Comparison of ENCODE assay signal across 2 worm cellular contexts in genomic region chrII:10098428-10098827, ce11.
TF ChIP-seq lines count a peak whose summit lies in the region.

No protein-coding gene starts in this region.

TF ChIP-seq in whole organism, L4 larva, 104 proteins besides CTCF, POLR2A, EP300 and RAD21:
- TF ChIP-seq cey-2 (tag; optimal IDR thresholded peaks at IDR 0.05; lab: Kevin White, UChicago; ENCODE audit: borderline replicate concordance, insufficient read depth) (no peak), hmg-1.1 (GFP tag; IDR thresholded peaks at IDR 0.05; lab: Robert Waterston, UW) (no peak), attf-4 (tag; optimal IDR thresholded peaks at IDR 0.05; lab: Kevin White, UChicago) (no peak), lin-38 (GFP tag; IDR thresholded peaks at IDR 0.05; lab: Robert Waterston, UW) (0 out of 2 replicates have a peak, but pooled peaks have one; percentile 25), daf-16 (GFP tag; optimal IDR thresholded peaks at IDR 0.05; lab: Kevin White, UChicago) (no peak), daf-16 (tag; optimal IDR thresholded peaks at IDR 0.05; lab: Kevin White, UChicago) (peak; percentile 17), ceh-32 (tag; optimal IDR thresholded peaks at IDR 0.05; lab: Kevin White, UChicago; ENCODE audit: poor library complexity) (no peak), pha-4 (GFP tag; IDR thresholded peaks at IDR 0.05; lab: Robert Waterston, UW) (peak; percentile 47; the same call in 1 of the 2 replicates), pha-4 (tag; optimal IDR thresholded peaks at IDR 0.05; lab: Kevin White, UChicago) (no peak), pqm-1 (tag; optimal IDR thresholded peaks at IDR 0.05; lab: Kevin White, UChicago) (no peak), ztf-7 (tag; optimal IDR thresholded peaks at IDR 0.05; lab: Kevin White, UChicago) (no peak), nhr-11 (tag; optimal IDR thresholded peaks at IDR 0.05; lab: Kevin White, UChicago) (no peak), ceh-28 (tag; optimal IDR thresholded peaks at IDR 0.05; lab: Kevin White, UChicago) (no peak), unc-39 (tag; optimal IDR thresholded peaks at IDR 0.05; lab: Kevin White, UChicago) (no peak)

TF ChIP-seq in whole organism, young adult, 124 proteins besides CTCF, POLR2A, EP300 and RAD21:
- TF ChIP-seq hrde-1 (tag; optimal IDR thresholded peaks at IDR 0.05; lab: Kevin White, UChicago; ENCODE audit: borderline replicate concordance) (peak; percentile 12), attf-6 (GFP tag; IDR thresholded peaks at IDR 0.05; lab: Robert Waterston, UW) (no peak), ets-4 (GFP tag; optimal IDR thresholded peaks at IDR 0.05; lab: Kevin White, UChicago) (no peak), C06A6.2 (GFP tag; conservative IDR thresholded peaks at IDR 0.05; lab: Robert Waterston, UW) (no peak), K12H6.12 (tag; optimal IDR thresholded peaks at IDR 0.05; lab: Kevin White, UChicago) (no peak), Y79H2A.3 (GFP tag; conservative IDR thresholded peaks at IDR 0.05; lab: Robert Waterston, UW) (no peak), repo-1 (tag; optimal IDR thresholded peaks at IDR 0.05; lab: Kevin White, UChicago) (peak; percentile 50), ceh-40 (GFP tag; IDR thresholded peaks at IDR 0.05; lab: Robert Waterston, UW) (no peak), Y56A3A.18 (GFP tag; IDR thresholded peaks at IDR 0.05; lab: Robert Waterston, UW) (no peak), sea-2 (GFP tag; IDR thresholded peaks at IDR 0.05; lab: Robert Waterston, UW) (no peak), hmg-20 (GFP tag; IDR thresholded peaks at IDR 0.05; lab: Robert Waterston, UW) (no peak), hmg-1.2 (GFP tag; IDR thresholded peaks at IDR 0.05; lab: Robert Waterston, UW) (0 out of 2 replicates have a peak, but pooled peaks have one; percentile 14), ceh-79 (tag; optimal IDR thresholded peaks at IDR 0.05; lab: Kevin White, UChicago) (no peak), chd-7 (tag; optimal IDR thresholded peaks at IDR 0.05; lab: Kevin White, UChicago) (no peak), Y95B8A.8 (GFP tag; IDR thresholded peaks at IDR 0.05; lab: Robert Waterston, UW) (no peak), unc-62 (GFP tag; optimal IDR thresholded peaks at IDR 0.05; lab: Kevin White, UChicago) (no peak), ztf-25 (GFP tag; IDR thresholded peaks at IDR 0.05; lab: Robert Waterston, UW) (no peak), ccch-3 (GFP tag; optimal IDR thresholded peaks at IDR 0.05; lab: Kevin White, UChicago) (no peak), die-1 (tag; optimal IDR thresholded peaks at IDR 0.05; lab: Kevin White, UChicago) (peak; percentile 21), madf-6 (GFP tag; IDR thresholded peaks at IDR 0.05; lab: Robert Waterston, UW) (peak; percentile 38; the same call in 1 of the 2 replicates), pbrm-1 (GFP tag; IDR thresholded peaks at IDR 0.05; lab: Robert Waterston, UW) (0 out of 2 replicates have a peak, but pooled peaks have one; percentile 17), F49E8.2 (tag; optimal IDR thresholded peaks at IDR 0.05; lab: Kevin White, UChicago; ENCODE audit: insufficient read depth) (peak; percentile 47), F33H1.4 (GFP tag; IDR thresholded peaks at IDR 0.05; lab: Robert Waterston, UW) (peak; percentile 8; the same call in 1 of the 2 replicates), lin-26 (GFP tag; IDR thresholded peaks at IDR 0.05; lab: Robert Waterston, UW) (peak; percentile 41; the same call in 1 of the 2 replicates), ztf-6 (GFP tag; IDR thresholded peaks at IDR 0.05; lab: Robert Waterston, UW) (no peak), F10E7.11 (tag; optimal IDR thresholded peaks at IDR 0.05; lab: Kevin White, UChicago) (peak; percentile 11), ekl-4 (GFP tag; IDR thresholded peaks at IDR 0.05; lab: Robert Waterston, UW) (peak; percentile 63; the same call in 1 of the 2 replicates), Y67H2A.10 (GFP tag; conservative IDR thresholded peaks at IDR 0.05; lab: Robert Waterston, UW) (no peak), hsf-1 (GFP tag; IDR thresholded peaks at IDR 0.05; lab: Robert Waterston, UW) (peak; percentile 49; the same call in 1 of the 2 replicates), F52B5.7 (tag; optimal IDR thresholded peaks at IDR 0.05; lab: Kevin White, UChicago) (peak; percentile 51), dpl-1 (GFP tag; optimal IDR thresholded peaks at IDR 0.05; lab: Kevin White, UChicago) (no peak), cebp-2 (GFP tag; IDR thresholded peaks at IDR 0.05; lab: Robert Waterston, UW) (no peak), fkh-3 (tag; optimal IDR thresholded peaks at IDR 0.05; lab: Kevin White, UChicago) (no peak)

Comparison
In these comparisons a context has a peak if more than half of its experiments do, and no peak if none do; other contexts are left out.
1. Of the 7 proteins assayed by ChIP-seq in both whole organism, young adult and whole organism, L4 larva: peak only in whole organism, young adult: F49E8.2; only in whole organism, L4 larva: none; in both: none; in neither: 5; mixed calls (peak in some experiments, not most) for 1.